Worm (Caenorhabditis elegans): ENCODE data around the gene Y32G9A.5.

Gene Y32G9A.5

DNA sequence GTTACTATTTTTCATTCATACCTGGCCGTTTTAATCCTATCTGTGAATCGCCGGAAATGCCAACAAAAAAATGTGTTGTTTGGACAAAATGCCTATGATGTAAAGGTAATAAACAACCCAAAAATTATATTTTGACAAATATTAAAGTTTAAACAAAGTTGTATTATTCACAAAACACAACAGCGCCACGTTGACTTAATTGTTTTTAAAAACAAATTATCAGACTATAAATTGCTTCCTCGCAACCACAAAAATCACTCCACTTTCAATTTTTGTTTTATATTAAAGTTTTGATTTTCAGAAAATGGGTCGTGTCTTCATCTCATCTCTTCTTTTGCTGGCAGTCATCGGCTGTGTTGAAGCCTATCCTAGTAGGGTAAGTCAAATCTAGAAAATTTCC is at the start of gene Y32G9A.5:
Gene Y32G9A.5 (plus strand): TSS at position 301 of the 400 bp plus-strand sequence.
- TF ChIP-seq D1046.2 (GFP tag; IDR thresholded peaks at IDR 0.05): no peak
- no peak for TF ChIP-seq dmd-6 (GFP tag; IDR thresholded peaks at IDR 0.05)
- no peak for TF ChIP-seq F49E8.2 (tag; optimal IDR thresholded peaks at IDR 0.05; ENCODE audit: borderline replicate concordance)
- TF ChIP-seq nhr-77 (tag; optimal IDR thresholded peaks at IDR 0.05): no peak
- TF ChIP-seq lsy-2 (tag; optimal IDR thresholded peaks at IDR 0.05): no peak
- TF ChIP-seq lin-29 (GFP tag; IDR thresholded peaks at IDR 0.05): no peak
- TF ChIP-seq hlh-30 (tag; optimal IDR thresholded peaks at IDR 0.05; ENCODE audit: insufficient read depth): no peak
- TF ChIP-seq tra-1 (GFP tag; IDR thresholded peaks at IDR 0.05): no peak
- no peak for TF ChIP-seq dmd-8 (GFP tag; IDR thresholded peaks at IDR 0.05)
- TF ChIP-seq lin-15B (tag; optimal IDR thresholded peaks at IDR 0.05): no peak
- TF ChIP-seq nhr-76 (tag; optimal IDR thresholded peaks at IDR 0.05): no peak
- TF ChIP-seq Y5F2A.4 (GFP tag; optimal IDR thresholded peaks at IDR 0.05): no peak

DNA sequence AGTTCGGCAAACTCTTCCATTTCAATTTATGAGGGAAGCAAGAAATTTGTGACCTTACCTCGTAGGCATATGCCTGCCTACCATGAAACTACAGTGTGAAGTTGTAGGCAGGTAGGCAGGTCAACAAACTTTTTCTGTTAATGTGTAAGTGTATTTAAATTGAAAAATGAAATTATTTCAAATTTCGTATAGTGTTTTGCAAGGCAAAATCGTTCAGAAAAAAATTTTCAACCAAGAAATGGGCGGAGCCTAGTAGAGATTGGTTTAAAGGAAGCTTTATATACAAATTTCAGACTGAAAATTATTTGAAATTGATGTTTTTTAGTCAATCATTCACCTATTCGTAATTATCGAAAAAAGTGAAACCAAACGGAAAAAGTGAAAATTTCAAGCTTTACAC is 49.6 kb upstream of the Y32G9A.5 start:
- TF ChIP-seq unc-62 (GFP tag; optimal IDR thresholded peaks at IDR 0.05 in 1 of 2) (peak in 1 of 2 experiments; percentile 83), unc-62 (tag; optimal IDR thresholded peaks at IDR 0.05) (no peak), F44E2.7 (GFP tag; IDR thresholded peaks at IDR 0.05) (no peak), lim-7 (GFP tag; IDR thresholded peaks at IDR 0.05) (no peak)

DNA sequence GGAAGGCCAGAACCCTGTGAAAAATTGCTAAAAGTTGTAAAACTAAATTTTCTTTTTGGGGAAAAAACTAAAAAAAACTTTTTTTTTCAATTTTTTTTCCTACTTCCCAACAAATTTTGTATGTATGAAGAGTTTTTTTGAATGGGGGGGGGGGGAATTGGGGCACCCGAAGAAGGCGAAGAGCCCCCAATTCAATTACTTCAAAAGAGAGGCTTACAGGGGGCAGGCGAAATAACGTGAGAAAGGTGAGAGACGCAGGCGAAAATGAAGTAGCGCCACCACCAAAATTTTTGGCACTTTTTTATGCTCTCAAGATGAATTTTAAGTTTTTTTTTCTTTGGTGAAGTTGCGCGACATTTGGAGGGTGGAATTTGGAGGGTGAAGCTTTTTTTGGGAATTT is 44.5 kb upstream of the Y32G9A.5 start:
- TF ChIP-seq nhr-77 (tag; optimal IDR thresholded peaks at IDR 0.05) (no peak), ctbp-1 (GFP tag; IDR thresholded peaks at IDR 0.05) (0 out of 2 replicates have a peak, but pooled peaks have one; percentile 20), tra-1 (GFP tag; IDR thresholded peaks at IDR 0.05) (no peak)

DNA sequence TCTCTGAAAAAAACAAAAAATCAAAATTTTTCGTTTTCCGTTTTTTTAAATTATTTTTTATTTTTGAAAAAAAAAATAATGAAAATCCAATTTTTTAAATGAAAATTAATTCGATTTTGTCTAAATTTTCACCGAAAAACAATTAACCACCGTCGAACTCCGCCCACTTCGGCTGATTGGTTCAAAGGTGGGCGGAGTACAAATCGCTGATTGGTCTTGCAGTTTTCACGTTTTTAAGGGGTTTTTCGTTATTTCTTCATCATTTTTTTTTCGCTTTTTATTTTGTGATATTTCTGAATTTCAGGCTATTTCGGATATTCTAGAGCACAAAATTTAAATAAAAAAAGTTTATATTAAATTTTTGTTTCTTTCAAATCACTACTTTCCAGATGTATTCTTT is 42.5 kb upstream of the Y32G9A.5 start:
- TF ChIP-seq mxl-2 (GFP tag; conservative IDR thresholded peaks at IDR 0.05): no peak

DNA sequence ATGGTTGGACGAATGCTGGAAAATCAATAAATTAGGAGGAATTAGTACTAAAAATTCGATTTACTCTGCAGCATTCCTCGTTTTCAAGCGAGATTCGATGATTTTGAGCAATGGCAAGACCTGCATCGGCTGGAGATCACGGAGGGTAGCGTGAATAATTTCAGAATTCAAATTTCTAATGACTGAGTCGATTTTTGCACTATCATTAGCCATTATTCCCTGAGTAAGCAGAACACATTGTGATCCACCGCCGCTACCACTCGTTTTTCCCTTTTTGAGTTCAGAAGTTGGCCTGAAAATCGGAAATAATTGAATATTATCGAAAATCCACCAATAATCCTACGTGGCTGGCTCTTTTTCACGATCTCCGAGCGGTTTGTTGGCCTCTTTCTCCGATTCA is 39.4 kb upstream of the Y32G9A.5 start:
- no peak for TF ChIP-seq nhr-11 (tag; optimal IDR thresholded peaks at IDR 0.05)
- TF ChIP-seq F49E8.2 (tag; optimal IDR thresholded peaks at IDR 0.05; ENCODE audit: borderline replicate concordance): no peak
- TF ChIP-seq dmd-8 (GFP tag; IDR thresholded peaks at IDR 0.05): no peak
- TF ChIP-seq attf-4 (tag; optimal IDR thresholded peaks at IDR 0.05): no peak
- no peak for TF ChIP-seq tra-1 (GFP tag; IDR thresholded peaks at IDR 0.05)
- TF ChIP-seq nhr-102 (tag; optimal IDR thresholded peaks at IDR 0.05): no peak
- peak; percentile 81 for TF ChIP-seq aha-1 (tag)
- TF ChIP-seq ZK546.5 (tag; optimal IDR thresholded peaks at IDR 0.05): no peak

DNA sequence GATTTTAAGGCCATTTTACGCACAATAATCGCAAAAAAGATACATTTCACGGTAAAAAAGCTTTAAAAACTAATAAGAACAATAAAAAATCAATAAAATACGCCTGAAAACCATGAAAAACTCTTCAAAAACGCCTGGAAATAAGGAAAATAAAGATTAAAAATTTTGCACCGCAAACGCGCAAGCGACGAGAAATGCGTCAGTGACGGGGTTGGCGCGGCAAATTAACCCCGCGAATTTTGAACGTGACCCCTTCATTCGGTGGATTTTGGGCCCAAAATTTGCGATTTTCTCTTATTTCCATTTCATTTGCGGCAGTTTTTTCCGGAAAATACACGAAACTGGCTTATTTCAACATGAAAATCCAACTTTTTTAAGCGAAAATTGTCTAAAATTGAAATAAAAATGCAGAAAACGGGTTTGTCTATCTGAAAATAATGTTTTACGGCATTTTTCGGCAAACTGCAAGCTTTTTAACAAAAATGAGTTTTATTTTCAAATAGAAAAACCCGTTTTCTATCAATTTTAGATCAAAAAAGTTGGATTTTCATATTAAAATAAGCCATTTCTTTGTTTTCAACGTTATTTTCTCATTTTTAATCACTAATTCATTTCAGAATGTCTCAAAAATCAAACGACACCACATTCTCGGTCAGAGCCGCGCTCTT is 38.7 kb upstream of the Y32G9A.5 start, which contains the start of gene knl-3:
Gene knl-3 (plus strand): TSS at position 618 of the 668 bp plus-strand sequence.
- no peak for TF ChIP-seq nhr-10 (tag; optimal IDR thresholded peaks at IDR 0.05)
- no peak for TF ChIP-seq ces-1 (GFP tag; optimal IDR thresholded peaks at IDR 0.05)
- peak; percentile 80 for TF ChIP-seq zfp-3 (GFP tag; conservative IDR thresholded peaks at IDR 0.05)
- TF ChIP-seq ZK546.5 (tag; optimal IDR thresholded peaks at IDR 0.05): no peak
- TF ChIP-seq dpl-1 (GFP tag; optimal IDR thresholded peaks at IDR 0.05): peak; percentile 98
- TF ChIP-seq aly-2 (tag; optimal IDR thresholded peaks at IDR 0.05): no peak
- TF ChIP-seq zfp-2 (tag; optimal IDR thresholded peaks at IDR 0.05): peak; percentile 40
- TF ChIP-seq fos-1 (tag; optimal IDR thresholded peaks at IDR 0.05): no peak
- no peak for TF ChIP-seq nhr-237 (tag; optimal IDR thresholded peaks at IDR 0.05)
- TF ChIP-seq daf-19 (GFP tag; conservative IDR thresholded peaks at IDR 0.05): no peak
- peak; percentile 60 for TF ChIP-seq duxl-1 (tag; optimal IDR thresholded peaks at IDR 0.05; ENCODE audit: poor library complexity)
- peak; percentile 87 for TF ChIP-seq lin-13 (GFP tag; optimal IDR thresholded peaks at IDR 0.05)
- peak in 1 of 2 experiments; percentile 45 for TF ChIP-seq daf-16 (GFP tag; optimal IDR thresholded peaks at IDR 0.05)
- peak; percentile 44 for TF ChIP-seq daf-16 (tag; optimal IDR thresholded peaks at IDR 0.05)
- peak; percentile 85 for TF ChIP-seq unc-130 (GFP tag; optimal IDR thresholded peaks at IDR 0.05)
- TF ChIP-seq zag-1 (tag; optimal IDR thresholded peaks at IDR 0.05): no peak
- TF ChIP-seq ceh-62 (tag; optimal IDR thresholded peaks at IDR 0.05): no peak
- TF ChIP-seq hif-1 (tag; optimal IDR thresholded peaks at IDR 0.05): peak; percentile 0 to 66
- peak; percentile 78 for TF ChIP-seq ceh-20 (GFP tag; IDR thresholded peaks at IDR 0.05)
- TF ChIP-seq lim-7 (GFP tag; IDR thresholded peaks at IDR 0.05): no peak
- TF ChIP-seq pqm-1 (tag; optimal IDR thresholded peaks at IDR 0.05): no peak
- peak; percentile 92 for TF ChIP-seq mep-1 (tag; optimal IDR thresholded peaks at IDR 0.05)
